Fruit fly (Drosophila melanogaster): ENCODE measurements around the gene CG5280.
A peak's percentile ranks its signal among the peaks of the same experiment; 100 is the strongest.

The CG5280 gene

DNA sequence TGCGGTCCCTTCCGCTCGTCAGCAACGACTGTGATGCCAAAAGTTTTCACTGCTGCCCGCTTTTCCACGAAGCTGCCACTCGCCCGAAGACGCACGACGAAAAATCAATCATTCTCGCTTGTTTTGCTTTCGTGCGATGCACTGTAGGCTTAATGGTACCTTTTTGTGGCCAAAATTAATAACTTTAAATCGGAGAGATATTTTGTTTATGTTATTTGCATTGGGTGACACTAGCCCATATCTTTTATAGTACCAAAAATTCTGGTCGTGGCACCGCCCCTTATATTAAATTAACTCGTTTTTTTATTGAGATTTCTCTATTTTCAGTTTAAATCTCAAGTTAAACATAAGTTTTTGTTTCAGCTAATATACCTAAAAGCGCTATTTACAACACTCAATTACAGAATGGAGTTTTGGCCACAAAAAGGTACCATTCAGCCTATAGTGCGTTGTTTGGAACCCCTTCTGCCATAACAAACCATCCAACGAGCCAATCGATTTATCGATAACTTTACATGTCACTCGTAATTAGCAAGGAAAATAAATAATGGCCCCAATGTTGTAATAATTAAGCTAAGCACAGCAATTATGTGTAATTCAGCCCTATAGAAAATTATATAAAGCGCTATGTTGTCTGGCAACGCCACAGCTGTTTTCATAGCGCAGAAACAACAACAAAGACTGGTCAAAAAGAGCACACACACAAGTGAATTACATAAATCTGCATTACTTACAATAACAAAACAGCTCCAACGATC lies 36.6 kb downstream of the CG5280 start (continued):
- peak; percentile 55 for TF ChIP-seq maf-S (GFP tag; optimal IDR thresholded peaks at IDR 0.05)
- 0 out of 3 replicates have a peak, but pooled peaks have one; percentile 8 for TF ChIP-seq knrl (GFP tag; IDR thresholded peaks at IDR 0.05; ENCODE audit: partially characterized antibody)
- no peak for TF ChIP-seq inv (GFP tag; IDR thresholded peaks at IDR 0.05; ENCODE audit: partially characterized antibody)
- TF ChIP-seq Abd-B (GFP tag; optimal IDR thresholded peaks at IDR 0.05): peak; percentile 64
- peak; percentile 44 for TF ChIP-seq CG2116 (GFP tag; optimal IDR thresholded peaks at IDR 0.05)
- no peak for TF ChIP-seq trh (GFP tag; optimal IDR thresholded peaks at IDR 0.05)
- TF ChIP-seq dpn (GFP tag; optimal IDR thresholded peaks at IDR 0.05): peak; percentile 41 to 57
- TF ChIP-seq Bteb2 (GFP tag; optimal IDR thresholded peaks at IDR 0.05): no peak
- no peak for TF ChIP-seq CG34422 (GFP tag; IDR thresholded peaks at IDR 0.05)
- TF ChIP-seq lola (GFP tag; optimal IDR thresholded peaks at IDR 0.05): peak in 1 of 3 experiments; percentile 46
- TF ChIP-seq pzg (GFP tag; optimal IDR thresholded peaks at IDR 0.05): peak; percentile 21
- TF ChIP-seq Taf1 (GFP tag; IDR thresholded peaks at IDR 0.05): no peak
- no peak for TF ChIP-seq sob (GFP tag; IDR thresholded peaks at IDR 0.05)
- peak; percentile 56 for TF ChIP-seq CG8388 (GFP tag; optimal IDR thresholded peaks at IDR 0.05)
- no peak for TF ChIP-seq Hr78 (GFP tag; optimal IDR thresholded peaks at IDR 0.05)
- TF ChIP-seq CG12219 (GFP tag; optimal IDR thresholded peaks at IDR 0.05): peak; percentile 56
- TF ChIP-seq fru (optimal IDR thresholded peaks at IDR 0.05): no peak
- TF ChIP-seq CG11695 (GFP tag; IDR thresholded peaks at IDR 0.05): peak; percentile 50; the same call in 1 of the 3 replicates
- peak; percentile 72 for TF ChIP-seq CG2712 (tag; optimal IDR thresholded peaks at IDR 0.05)
- TF ChIP-seq CG1603 (tag; optimal IDR thresholded peaks at IDR 0.05): no peak
- 0 out of 2 replicates have a peak, but pooled peaks have one; percentile 9 for TF ChIP-seq CG32532 (GFP tag; IDR thresholded peaks at IDR 0.05)
- TF ChIP-seq Mes4 (GFP tag; optimal IDR thresholded peaks at IDR 0.05): peak; percentile 37
- TF ChIP-seq vnd (GFP tag; IDR thresholded peaks at IDR 0.05; ENCODE audit: partially characterized antibody): peak; percentile 26; the same call in 1 of the 3 replicates
- TF ChIP-seq grau (tag; optimal IDR thresholded peaks at IDR 0.05): peak; percentile 76
- TF ChIP-seq Nf-YC (tag; optimal IDR thresholded peaks at IDR 0.05): peak; percentile 73
- TF ChIP-seq CG10267 (tag; optimal IDR thresholded peaks at IDR 0.05): peak; percentile 51
- no peak for TF ChIP-seq wor (GFP tag; IDR thresholded peaks at IDR 0.05)
- no peak for TF ChIP-seq CG42726 (GFP tag; IDR thresholded peaks at IDR 0.05; ENCODE audit: partially characterized antibody)
- TF ChIP-seq Spps (tag; optimal IDR thresholded peaks at IDR 0.05): peak; percentile 10
- TF ChIP-seq seq (GFP tag; IDR thresholded peaks at IDR 0.05): no peak
- no peak for TF ChIP-seq CG5245 (GFP tag; optimal IDR thresholded peaks at IDR 0.05)
- TF ChIP-seq CG9437 (GFP tag; optimal IDR thresholded peaks at IDR 0.05): peak; percentile 26
- no peak for TF ChIP-seq ftz-f1 (GFP tag; optimal IDR thresholded peaks at IDR 0.05)
- no peak for TF ChIP-seq gcm2 (GFP tag; optimal IDR thresholded peaks at IDR 0.05)
- TF ChIP-seq ato (GFP tag; IDR thresholded peaks at IDR 0.05; ENCODE audit: partially characterized antibody): peak; percentile 27; the same call in 1 of the 2 replicates
- peak; percentile 30 for TF ChIP-seq shn (GFP tag; optimal IDR thresholded peaks at IDR 0.05)
- TF ChIP-seq D (optimal IDR thresholded peaks at IDR 0.05): no peak
- peak; percentile 51 for TF ChIP-seq D (GFP tag; optimal IDR thresholded peaks at IDR 0.05)
- TF ChIP-seq tx (GFP tag; optimal IDR thresholded peaks at IDR 0.05): peak; percentile 50
- TF ChIP-seq sc (optimal IDR thresholded peaks at IDR 0.05): no peak
- peak; percentile 13 for TF ChIP-seq sc (GFP tag; optimal IDR thresholded peaks at IDR 0.05)
- no peak for TF ChIP-seq aop (GFP tag; IDR thresholded peaks at IDR 0.05)
- TF ChIP-seq Dad (GFP tag; optimal IDR thresholded peaks at IDR 0.05): no peak
- TF ChIP-seq lov (optimal IDR thresholded peaks at IDR 0.05): no peak
- no peak for TF ChIP-seq lov (GFP tag; IDR thresholded peaks at IDR 0.05)
- no peak for TF ChIP-seq CG2129 (GFP tag; IDR thresholded peaks at IDR 0.05; ENCODE audit: partially characterized antibody)
- no peak for TF ChIP-seq CG11456 (GFP tag; IDR thresholded peaks at IDR 0.05)
- TF ChIP-seq CG33557 (GFP tag; optimal IDR thresholded peaks at IDR 0.05): peak; percentile 16
- no peak for TF ChIP-seq dati (GFP tag; IDR thresholded peaks at IDR 0.05)
- no peak for TF ChIP-seq CG3995 (GFP tag; optimal IDR thresholded peaks at IDR 0.05)
